Fruit fly (Drosophila melanogaster) whole organism, embryonic: Measurements from ENCODE around the gene CG44476.

ENCODE experiments used
- Bgb ChIP-seq: fragments of 200-800 bp; sonication (Bioruptor generic); IDR thresholded peaks from 2 replicates; pipeline ENCODE4 v1.3.6; 2022; ENCODE audit warnings: missing biosample characterization, missing genetic modification characterization; ENCODE audit not compliant: partially characterized antibody
- CG11696 ChIP-seq: fragments of 200-800 bp; sonication (Bioruptor generic); IDR thresholded peaks from 2 replicates; pipeline ENCODE4 v1.3.6; 2022; ENCODE audit warnings: missing biosample characterization, missing genetic modification characterization
- CG14050 ChIP-seq: fragments of 200-800 bp; sonication (Bioruptor generic); IDR thresholded peaks from 3 replicates; pipeline ENCODE4 v1.3.6; 2022; ENCODE audit warnings: missing biosample characterization, missing genetic modification characterization
- CG15514 ChIP-seq: fragments of 200-800 bp; sonication (Bioruptor generic); optimal IDR thresholded peaks from 3 replicates; lab custom pipeline; 2017; ENCODE audit warnings: missing biosample characterization, missing genetic modification characterization, mild to moderate bottlenecking, moderate library complexity, missing genetic modification reagents
- CG16779 ChIP-seq: fragments of 200-800 bp; sonication (Bioruptor generic); IDR thresholded peaks from 2 replicates; pipeline ENCODE4 v1.3.6; 2022; ENCODE audit warnings: missing biosample characterization, missing genetic modification characterization
- CG17361 ChIP-seq: fragments of 200-800 bp; sonication (Bioruptor generic); IDR thresholded peaks from 3 replicates; pipeline ENCODE4 v1.3.6; 2022; ENCODE audit warnings: missing biosample characterization, missing genetic modification characterization
- CG18619 ChIP-seq: fragments of 200-800 bp; sonication (Bioruptor generic); optimal IDR thresholded peaks from 3 replicates; lab custom pipeline; 2017; ENCODE audit warnings: missing biosample characterization, mild to moderate bottlenecking, missing genetic modification characterization
- CG18764 ChIP-seq: fragments of 200-800 bp; sonication (Bioruptor generic); optimal IDR thresholded peaks from 3 replicates; lab custom pipeline; 2016; ENCODE audit warnings: missing biosample characterization, missing genetic modification characterization
- CG2199 ChIP-seq: fragments of 200-800 bp; sonication (Bioruptor generic); IDR thresholded peaks from 3 replicates; pipeline ENCODE4 v1.3.6; 2022; ENCODE audit warnings: missing biosample characterization, missing genetic modification characterization
- CG34224 ChIP-seq: fragments of 200-800 bp; sonication (Bioruptor generic); IDR thresholded peaks from 3 replicates; pipeline ENCODE4 v1.3.6; 2022; ENCODE audit warnings: missing biosample characterization, missing genetic modification characterization; ENCODE audit not compliant: partially characterized antibody
- CG3847 ChIP-seq: fragments of 200-800 bp; sonication (Bioruptor generic); IDR thresholded peaks from 2 replicates; pipeline ENCODE4 v1.3.6; 2022; ENCODE audit warnings: missing biosample characterization, missing genetic modification characterization
- CG4328 ChIP-seq: fragments of 200-800 bp; sonication (Bioruptor generic); optimal IDR thresholded peaks from 3 replicates; lab custom pipeline; 2017; ENCODE audit warnings: missing biosample characterization, missing genetic modification reagents, missing genetic modification characterization
- CG4820 ChIP-seq: fragments of 200-800 bp; sonication (Bioruptor generic); optimal IDR thresholded peaks from 3 replicates; lab custom pipeline; 2016; ENCODE audit warnings: missing biosample characterization, missing genetic modification characterization
- CG6654 ChIP-seq: fragments of 200-800 bp; sonication (Bioruptor generic); optimal IDR thresholded peaks from 2 replicates; lab custom pipeline; 2017; ENCODE audit warnings: missing biosample characterization, mild to moderate bottlenecking, missing genetic modification characterization
- CG6854 ChIP-seq: fragments of 200-800 bp; sonication (Bioruptor generic); optimal IDR thresholded peaks from 3 replicates; lab custom pipeline; 2017; ENCODE audit warnings: missing biosample characterization, mild to moderate bottlenecking, missing genetic modification characterization
- CG8290 ChIP-seq, 3 experiments: fragments of 200-800 bp; sonication (Bioruptor generic); optimal IDR thresholded peaks; 2 replicates each; lab custom pipeline; 2016 to 2019; ENCODE audit warnings: missing biosample characterization in 3 of 3, missing genetic modification characterization in 3 of 3, mild to moderate bottlenecking in 2 of 3, moderate library complexity in 1 of 3
- CG9727 ChIP-seq: fragments of 200-800 bp; sonication (Bioruptor generic); optimal IDR thresholded peaks from 3 replicates; lab custom pipeline; 2017; ENCODE audit warnings: missing biosample characterization, mild to moderate bottlenecking, missing genetic modification characterization
- Dfd ChIP-seq, 2 experiments: fragments of >200 bp; optimal IDR thresholded peaks; 2 replicates each; lab custom pipeline; 2017; ENCODE audit warnings: missing biosample characterization in 2 of 2, missing genetic modification characterization in 2 of 2
- Doc2 ChIP-seq: fragments of 200-800 bp; sonication (Bioruptor generic); IDR thresholded peaks from 2 replicates; pipeline ENCODE4 v1.3.6; 2022; ENCODE audit warnings: missing biosample characterization, missing genetic modification characterization
- Dref ChIP-seq: fragments of 200-800 bp; sonication (Bioruptor generic); IDR thresholded peaks from 2 replicates; pipeline ENCODE4 v1.3.6; 2022; ENCODE audit warnings: missing biosample characterization, missing genetic modification characterization
- Drgx ChIP-seq: fragments of 200-800 bp; sonication (Bioruptor generic); IDR thresholded peaks from 2 replicates; pipeline ENCODE4 v1.3.6; 2022; ENCODE audit warnings: missing biosample characterization, missing genetic modification characterization
- Eip74EF ChIP-seq, 2 experiments: fragments of 200-800 bp in 1 of 2; fragments of >200 bp in 1 of 2; sonication (Bioruptor generic) in 1 of 2; optimal IDR thresholded peaks; 2 replicates each; lab custom pipeline; 2017 to 2019; ENCODE audit warnings: missing biosample characterization in 2 of 2, missing genetic modification characterization in 2 of 2, mild to moderate bottlenecking in 1 of 2, moderate library complexity in 1 of 2
- HLH4C ChIP-seq: fragments of 200-800 bp; sonication (Bioruptor generic); IDR thresholded peaks from 3 replicates; pipeline ENCODE4 v1.3.6; 2022; ENCODE audit warnings: missing biosample characterization, missing genetic modification characterization; ENCODE audit not compliant: partially characterized antibody
- Hmr ChIP-seq: fragments of 200-800 bp; sonication (Bioruptor generic); optimal IDR thresholded peaks from 3 replicates; lab custom pipeline; 2017; ENCODE audit warnings: mild to moderate bottlenecking, missing biosample characterization, missing genetic modification reagents, missing genetic modification characterization
- Kr ChIP-seq: fragments of 200-800 bp; sonication (Bioruptor generic); optimal IDR thresholded peaks from 2 replicates; lab custom pipeline; 2017; ENCODE audit warnings: missing biosample characterization, mild to moderate bottlenecking, missing genetic modification characterization
- Mad ChIP-seq: fragments of 200-800 bp; sonication (Bioruptor generic); optimal IDR thresholded peaks from 2 replicates; lab custom pipeline; 2016; ENCODE audit warnings: missing biosample characterization, missing genetic modification characterization
- Myb ChIP-seq: fragments of 200-800 bp; sonication (Bioruptor generic); optimal IDR thresholded peaks from 2 replicates; lab custom pipeline; 2016; ENCODE audit warnings: missing biosample characterization, missing genetic modification characterization
- Stat92E ChIP-seq, 3 experiments: fragments of >200 bp in 2 of 3; fragments of 200-800 bp in 1 of 3; sonication (Bioruptor generic) in 1 of 3; optimal IDR thresholded peaks; 2 replicates each; lab custom pipeline; 2017 to 2019; ENCODE audit warnings: missing biosample characterization in 3 of 3, missing genetic modification characterization in 3 of 3, mild to moderate bottlenecking in 1 of 3, moderate library complexity in 1 of 3
- ato ChIP-seq: fragments of 200-800 bp; sonication (Bioruptor generic); IDR thresholded peaks from 2 replicates; pipeline ENCODE4 v1.3.6; 2022; ENCODE audit warnings: missing biosample characterization, missing genetic modification characterization; ENCODE audit not compliant: partially characterized antibody
- bab2 ChIP-seq: fragments of 200-800 bp; sonication (Bioruptor generic); optimal IDR thresholded peaks from 2 replicates; lab custom pipeline; 2016; ENCODE audit warnings: missing biosample characterization, missing genetic modification characterization
- bowl ChIP-seq: fragments of 200-800 bp; sonication (Bioruptor generic); IDR thresholded peaks from 2 replicates; pipeline ENCODE4 v1.3.6; 2022; ENCODE audit warnings: missing biosample characterization, missing genetic modification characterization
- br ChIP-seq: fragments of >200 bp; optimal IDR thresholded peaks from 2 replicates; lab custom pipeline; 2017
- dan ChIP-seq: fragments of 200-800 bp; sonication (Bioruptor generic); IDR thresholded peaks from 2 replicates; pipeline ENCODE4 v1.3.6; 2022; ENCODE audit warnings: missing biosample characterization, missing genetic modification characterization
- dati ChIP-seq: fragments of 200-800 bp; sonication (Bioruptor generic); IDR thresholded peaks from 2 replicates; pipeline ENCODE4 v1.3.6; 2022; ENCODE audit warnings: missing biosample characterization, missing genetic modification characterization
- disco-r ChIP-seq: fragments of 200-800 bp; sonication (Bioruptor generic); optimal IDR thresholded peaks from 2 replicates; lab custom pipeline; 2016; ENCODE audit warnings: missing biosample characterization, missing genetic modification characterization
- grau ChIP-seq: fragments of 200-800 bp; optimal IDR thresholded peaks from 3 replicates; lab custom pipeline; 2019; ENCODE audit warnings: missing biosample characterization, mild to moderate bottlenecking, missing genetic modification characterization, moderate library complexity
- hbn ChIP-seq: fragments of 200-800 bp; sonication (Bioruptor generic); IDR thresholded peaks from 2 replicates; pipeline ENCODE4 v1.3.6; 2022; ENCODE audit warnings: missing biosample characterization, missing genetic modification characterization; ENCODE audit not compliant: partially characterized antibody
- kay ChIP-seq: fragments of 200-800 bp; sonication (Bioruptor generic); optimal IDR thresholded peaks from 2 replicates; lab custom pipeline; 2016; ENCODE audit warnings: missing biosample characterization, missing genetic modification characterization
- knrl ChIP-seq: fragments of 200-800 bp; sonication (Bioruptor generic); IDR thresholded peaks from 3 replicates; pipeline ENCODE4 v1.3.6; 2022; ENCODE audit warnings: missing biosample characterization, missing genetic modification characterization; ENCODE audit not compliant: partially characterized antibody
- org-1 ChIP-seq: fragments of 200-800 bp; sonication (Bioruptor generic); optimal IDR thresholded peaks from 2 replicates; lab custom pipeline; 2017; ENCODE audit warnings: missing biosample characterization, missing genetic modification characterization
- p53 ChIP-seq: fragments of 200-800 bp; sonication (Bioruptor generic); optimal IDR thresholded peaks from 2 replicates; lab custom pipeline; 2016; ENCODE audit warnings: missing biosample characterization, missing genetic modification characterization
- peb ChIP-seq: fragments of 200-800 bp; sonication (Bioruptor generic); IDR thresholded peaks from 2 replicates; pipeline ENCODE4 v1.3.6; 2022; ENCODE audit warnings: missing biosample characterization, missing genetic modification characterization
- pho ChIP-seq: fragments of 200-800 bp; sonication (Bioruptor generic); optimal IDR thresholded peaks from 2 replicates; lab custom pipeline; 2016; ENCODE audit warnings: missing biosample characterization, missing genetic modification characterization
- pum ChIP-seq: fragments of 200-800 bp; sonication (Bioruptor generic); optimal IDR thresholded peaks from 2 replicates; lab custom pipeline; 2016; ENCODE audit warnings: missing biosample characterization, missing genetic modification characterization
- rib ChIP-seq: fragments of 200-800 bp; sonication (Bioruptor generic); IDR thresholded peaks from 2 replicates; pipeline ENCODE4 v1.3.6; 2022; ENCODE audit warnings: missing biosample characterization, missing genetic modification characterization
- sens-2 ChIP-seq: fragments of 200-800 bp; sonication (Bioruptor generic); IDR thresholded peaks from 2 replicates; pipeline ENCODE4 v1.3.6; 2022; ENCODE audit warnings: missing biosample characterization, missing genetic modification characterization
- shn ChIP-seq: fragments of 200-800 bp; sonication (Bioruptor generic); optimal IDR thresholded peaks from 3 replicates; lab custom pipeline; 2016; ENCODE audit warnings: missing biosample characterization, missing genetic modification characterization
- stwl ChIP-seq: fragments of 200-800 bp; sonication (Bioruptor generic); optimal IDR thresholded peaks from 3 replicates; lab custom pipeline; 2018; ENCODE audit warnings: missing biosample characterization, mild to moderate bottlenecking, missing genetic modification characterization, moderate library complexity
- vvl ChIP-seq: fragments of 200-800 bp; sonication (Bioruptor generic); IDR thresholded peaks from 2 replicates; pipeline ENCODE4 v1.3.6; 2022; ENCODE audit warnings: missing biosample characterization, missing genetic modification characterization

CG44476 gene

dm6 chr2L:18151134-18151825, 38.3 kb upstream of the CG44476 start (continued):
- peak; percentile 90 for TF ChIP-seq CG2199 (GFP tag; lab: Robert Waterston, UW)
- TF ChIP-seq grau = peak; percentile 96
- TF ChIP-seq CG34224 (GFP tag; lab: Robert Waterston, UW) = peak; percentile 9; the same call in 1 of the 3 replicates
- TF ChIP-seq stwl (tag; lab: Kevin White, UChicago) = peak; percentile 10
- no peak for TF ChIP-seq dati (GFP tag; lab: Robert Waterston, UW)
- no peak for TF ChIP-seq CG18619
- TF ChIP-seq CG6654 (GFP tag; lab: Kevin White, UChicago) = no peak
- peak; percentile 47 for TF ChIP-seq vvl (GFP tag; lab: Robert Waterston, UW)
- peak; percentile 64 for TF ChIP-seq shn
- no peak for TF ChIP-seq Hmr (GFP tag; lab: Kevin White, UChicago)
- no peak for TF ChIP-seq knrl (GFP tag; lab: Robert Waterston, UW)
- TF ChIP-seq CG16779 (GFP tag; lab: Robert Waterston, UW) = no peak
- TF ChIP-seq sens-2 = no peak
- peak; percentile 61 for TF ChIP-seq pum (GFP tag; lab: Kevin White, UChicago)
- TF ChIP-seq p53 (GFP tag; lab: Kevin White, UChicago) = no peak
- peak; percentile 71 for TF ChIP-seq CG3847 (GFP tag; lab: Robert Waterston, UW)
- no peak for TF ChIP-seq Doc2 (GFP tag; lab: Robert Waterston, UW)
- peak; percentile 77 for TF ChIP-seq rib (GFP tag; lab: Robert Waterston, UW)
- peak; percentile 24 for TF ChIP-seq CG8290 (GFP tag; optimal IDR thresholded peaks at IDR 0.05; lab: Kevin White, UChicago)
- TF ChIP-seq CG8290 (tag; optimal IDR thresholded peaks at IDR 0.05; lab: Kevin White, UChicago) = peak; percentile 22 to 78
- TF ChIP-seq CG15514 = no peak
- TF ChIP-seq CG6854 (GFP tag; lab: Kevin White, UChicago) = no peak
- no peak for TF ChIP-seq CG4820
- peak; percentile 46 for TF ChIP-seq pho (GFP tag; lab: Kevin White, UChicago)
- TF ChIP-seq disco-r (GFP tag; lab: Kevin White, UChicago) = no peak
- TF ChIP-seq Eip74EF (GFP tag; optimal IDR thresholded peaks at IDR 0.05; lab: Kevin White, UChicago) = no peak
- no peak for TF ChIP-seq hbn (GFP tag; lab: Robert Waterston, UW)
- TF ChIP-seq br = no peak
- TF ChIP-seq Myb (GFP tag; lab: Kevin White, UChicago) = peak; percentile 50
- TF ChIP-seq CG9727 (GFP tag; lab: Kevin White, UChicago) = peak; percentile 41
- no peak for TF ChIP-seq Bgb (GFP tag; lab: Robert Waterston, UW)
- no peak for TF ChIP-seq kay
- peak; percentile 17; the same call in 1 of the 2 replicates for TF ChIP-seq bowl (GFP tag; lab: Robert Waterston, UW)
- TF ChIP-seq CG17361 (GFP tag; lab: Robert Waterston, UW) = 0 out of 3 replicates have a peak, but pooled peaks have one; percentile 53
- TF ChIP-seq CG14050 (GFP tag; lab: Robert Waterston, UW) = peak; percentile 33; the same call in 1 of the 3 replicates
- no peak for TF ChIP-seq dan
- peak in 1 of 3 experiments; percentile 100 for TF ChIP-seq Stat92E (GFP tag; optimal IDR thresholded peaks at IDR 0.05; lab: Kevin White, UChicago)
- TF ChIP-seq ato (GFP tag; lab: Robert Waterston, UW) = peak; percentile 29; the same call in 1 of the 2 replicates
- no peak for TF ChIP-seq Kr (GFP tag; lab: Kevin White, UChicago)
- TF ChIP-seq peb (GFP tag; lab: Robert Waterston, UW) = peak; percentile 55; the same call in 1 of the 2 replicates
- TF ChIP-seq org-1 = no peak
- TF ChIP-seq HLH4C (GFP tag; lab: Robert Waterston, UW) = no peak
- TF ChIP-seq CG11696 = peak; percentile 11; the same call in 1 of the 2 replicates
- TF ChIP-seq CG18764 (GFP tag; lab: Kevin White, UChicago) = no peak
- no peak for TF ChIP-seq CG4328 (GFP tag; lab: Kevin White, UChicago)
- TF ChIP-seq Mad (GFP tag; lab: Kevin White, UChicago) = no peak
- no peak for TF ChIP-seq Dfd (GFP tag; optimal IDR thresholded peaks at IDR 0.05; lab: Kevin White, UChicago)
- peak; percentile 63 for TF ChIP-seq Drgx
- 0 out of 2 replicates have a peak, but pooled peaks have one; percentile 31 for TF ChIP-seq Dref (GFP tag; lab: Robert Waterston, UW)
- peak; percentile 57 for TF ChIP-seq bab2 (GFP tag; lab: Kevin White, UChicago)
